Fruit fly (Drosophila melanogaster): ENCODE measurements around the gene CG34280.

DNA sequence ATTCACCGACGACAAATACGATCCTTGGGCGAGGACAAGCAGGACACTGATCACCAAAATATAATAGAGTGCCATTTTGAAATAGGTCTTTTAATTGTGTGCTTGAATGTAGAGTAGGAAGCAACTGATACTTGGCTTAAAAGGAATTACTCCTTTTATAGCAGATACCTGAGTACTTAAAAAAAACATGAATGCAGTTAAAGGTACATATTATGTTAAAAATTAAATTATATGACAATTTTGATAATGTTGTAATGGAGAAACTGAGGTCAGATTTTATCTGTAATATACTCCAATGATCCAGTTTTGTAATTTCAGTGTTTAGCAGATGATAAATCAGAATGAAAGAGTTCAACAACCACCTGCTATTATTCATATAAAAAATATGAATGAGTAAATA lies 18.6 kb upstream of the CG34280 start, which contains the start of gene CG14332:
- no peak for TF ChIP-seq CG16815 (GFP tag; optimal IDR thresholded peaks at IDR 0.05)
- no peak for TF ChIP-seq wor (GFP tag; IDR thresholded peaks at IDR 0.05)
- TF ChIP-seq Dfd (GFP tag; optimal IDR thresholded peaks at IDR 0.05) = no peak
- no peak for TF ChIP-seq CG7963 (GFP tag; IDR thresholded peaks at IDR 0.05; ENCODE audit: partially characterized antibody)
- no peak for TF ChIP-seq CHES-1-like (GFP tag; optimal IDR thresholded peaks at IDR 0.05)
- no peak for TF ChIP-seq Camta (GFP tag; optimal IDR thresholded peaks at IDR 0.05)
- no peak for TF ChIP-seq dmrt99B (tag; optimal IDR thresholded peaks at IDR 0.05)
- TF ChIP-seq CG11247 (GFP tag; IDR thresholded peaks at IDR 0.05) = no peak
- TF ChIP-seq CG11456 (GFP tag; IDR thresholded peaks at IDR 0.05) = no peak
- no peak for TF ChIP-seq CG7786 (GFP tag; optimal IDR thresholded peaks at IDR 0.05)
- TF ChIP-seq disco-r (GFP tag; optimal IDR thresholded peaks at IDR 0.05) = no peak
- TF ChIP-seq Poxn (GFP tag; IDR thresholded peaks at IDR 0.05) = no peak
- TF ChIP-seq Fer3 (tag; optimal IDR thresholded peaks at IDR 0.05) = no peak
- TF ChIP-seq Dip2 (GFP tag; IDR thresholded peaks at IDR 0.05) = no peak
